Worm (Caenorhabditis elegans): ENCODE data around the gene srlf-14.

DNA sequence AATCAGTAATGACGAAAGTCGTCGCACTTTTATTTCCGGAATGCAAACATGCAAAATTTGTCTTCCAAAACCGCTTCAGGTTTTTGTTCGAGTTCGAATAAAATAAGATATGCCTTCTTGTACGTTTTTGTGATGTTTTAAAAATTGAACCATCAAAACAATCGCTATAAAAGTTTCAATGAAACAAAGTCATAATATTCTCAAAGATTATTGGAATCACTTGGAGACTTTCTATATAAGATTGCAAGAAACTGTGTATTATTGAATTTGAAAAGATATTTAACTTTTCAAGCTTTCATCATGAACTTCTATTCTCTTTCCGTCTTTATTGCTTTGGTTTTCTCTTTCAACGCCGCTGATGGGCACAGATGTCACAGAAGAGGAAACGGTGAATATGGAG lies 17.3 kb downstream of the srlf-14 start, which contains the start of gene fipr-14:
- TF ChIP-seq ama-1 (optimal IDR thresholded peaks at IDR 0.05) (no peak), hmg-4 (GFP tag; optimal IDR thresholded peaks at IDR 0.05) (no peak), ets-7 (tag; optimal IDR thresholded peaks at IDR 0.05) (no peak), tra-4 (tag; optimal IDR thresholded peaks at IDR 0.05) (no peak), tbx-37 (GFP tag; conservative IDR thresholded peaks at IDR 0.05) (no peak), scrt-1 (GFP tag; IDR thresholded peaks at IDR 0.05) (no peak), sea-1 (GFP tag; conservative IDR thresholded peaks at IDR 0.05) (no peak), ceh-36 (tag; optimal IDR thresholded peaks at IDR 0.05) (no peak), aly-1 (tag; optimal IDR thresholded peaks at IDR 0.05) (no peak), F13C5.2 (tag; optimal IDR thresholded peaks at IDR 0.05) (no peak), B0310.2 (tag; optimal IDR thresholded peaks at IDR 0.05) (no peak), flt-1 (GFP tag; IDR thresholded peaks at IDR 0.05) (no peak), hnd-1 (tag; optimal IDR thresholded peaks at IDR 0.05) (no peak)

Measured in whole organism, early embryonic.